Fruit fly (Drosophila melanogaster): ENCODE results near the gene Sh.

DNA sequence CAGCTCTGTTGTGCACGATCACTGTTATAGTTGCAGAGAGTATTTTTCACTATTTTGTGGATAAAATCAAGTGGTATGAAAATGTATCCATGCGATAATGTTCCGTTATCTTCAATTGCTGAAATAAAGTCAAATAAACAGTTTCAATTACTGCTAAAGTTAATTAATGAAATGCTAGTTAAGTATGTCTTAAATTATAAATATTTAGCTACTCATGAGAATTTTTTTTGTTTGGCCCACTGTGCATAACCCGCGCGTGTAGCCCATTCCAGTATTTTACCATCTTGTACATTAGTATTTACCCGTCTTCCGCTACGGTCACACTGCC, 22.4 kb upstream of the Sh start, which contains the start of gene Ada3:
- peak; percentile 66 for TF ChIP-seq CG18262 (tag; optimal IDR thresholded peaks at IDR 0.05)
- peak; percentile 63 for TF ChIP-seq HHEX (GFP tag; optimal IDR thresholded peaks at IDR 0.05)
- TF ChIP-seq cwo (GFP tag; optimal IDR thresholded peaks at IDR 0.05), result peak; percentile 48
- TF ChIP-seq psq (GFP tag; optimal IDR thresholded peaks at IDR 0.05), result peak; percentile 24
- peak; percentile 78 for TF ChIP-seq tin (GFP tag; optimal IDR thresholded peaks at IDR 0.05)
- no peak for TF ChIP-seq inv (GFP tag; IDR thresholded peaks at IDR 0.05; ENCODE audit: partially characterized antibody)
- peak; percentile 45 for TF ChIP-seq Myb (GFP tag; optimal IDR thresholded peaks at IDR 0.05)
- TF ChIP-seq CG8089 (GFP tag; optimal IDR thresholded peaks at IDR 0.05), result peak; percentile 39
- TF ChIP-seq Trl (optimal IDR thresholded peaks at IDR 0.05), result no peak
- TF ChIP-seq Trl (GFP tag; optimal IDR thresholded peaks at IDR 0.05), result peak; percentile 73
- TF ChIP-seq chinmo (GFP tag; IDR thresholded peaks at IDR 0.05; ENCODE audit: partially characterized antibody), result no peak
- no peak for TF ChIP-seq h (optimal IDR thresholded peaks at IDR 0.05)

All from whole organism, embryonic.